Worm (Caenorhabditis elegans) whole organism, L4 larva: ENCODE data around the gene rep-1.
A peak's percentile ranks its signal among the peaks of the same experiment; 100 is the strongest.

Source experiments
- D1046.2 ChIP-seq: fragments of 200-800 bp; sonication (Bioruptor generic); IDR thresholded peaks from 2 replicates; pipeline ENCODE4 v1.3.6; 2022; ENCODE audit warnings: missing genetic modification characterization, missing compliant biosample characterization
- F10B5.3 ChIP-seq: sonication (generic microtip); optimal IDR thresholded peaks from 2 replicates; lab custom pipeline; 2016; ENCODE audit warnings: mild to moderate bottlenecking, missing genetic modification characterization, missing compliant biosample characterization
- F26F4.8 ChIP-seq: fragments of 200-800 bp; sonication (Bioruptor generic); conservative IDR thresholded peaks from 2 replicates; pipeline ENCODE4 v1.3.6; 2022; ENCODE audit warnings: missing genetic modification characterization, missing compliant biosample characterization
- F37D6.2 ChIP-seq: sonication (generic microtip); optimal IDR thresholded peaks from 2 replicates; lab custom pipeline; 2016; ENCODE audit warnings: mild to moderate bottlenecking, missing genetic modification characterization, missing compliant biosample characterization
- F44E2.7 ChIP-seq: fragments of 200-800 bp; sonication (Bioruptor generic); IDR thresholded peaks from 2 replicates; pipeline ENCODE4 v2.1.2; 2022; ENCODE audit warnings: missing genetic modification characterization, missing compliant biosample characterization
- T20F7.1 ChIP-seq: fragments of 200-800 bp; sonication (Bioruptor generic); optimal IDR thresholded peaks from 2 replicates; lab custom pipeline; 2018; ENCODE audit warnings: mild to moderate bottlenecking, missing genetic modification characterization, missing compliant biosample characterization
- T26A8.4 ChIP-seq: fragments of 200-800 bp; sonication (Bioruptor generic); IDR thresholded peaks from 2 replicates; pipeline ENCODE4 v1.3.6; 2022; ENCODE audit warnings: missing genetic modification characterization, missing compliant biosample characterization
- Y105C5A.15 ChIP-seq: fragments of 200-800 bp; sonication (Bioruptor generic); IDR thresholded peaks from 2 replicates; pipeline ENCODE4 v1.3.6; 2022; ENCODE audit warnings: missing genetic modification characterization, missing compliant biosample characterization
- Y5F2A.4 ChIP-seq: fragments of 200-800 bp; sonication (Bioruptor generic); optimal IDR thresholded peaks from 2 replicates; lab custom pipeline; 2018; ENCODE audit warnings: mild to moderate bottlenecking, missing genetic modification characterization, missing compliant biosample characterization
- ZK546.5 ChIP-seq, 2 experiments: sonication (generic microtip); optimal IDR thresholded peaks; 2 replicates each; lab custom pipeline; 2017; ENCODE audit warnings: missing biosample characterization in 2 of 2, missing genetic modification characterization in 2 of 2
- aha-1 ChIP-seq: fragments of 150-350 bp; peaks from one replicate; lab custom pipeline; 2014; ENCODE audit warnings: missing biosample characterization, missing genetic modification characterization
- aly-2 ChIP-seq: sonication (generic microtip); optimal IDR thresholded peaks from 2 replicates; lab custom pipeline; 2018; ENCODE audit warnings: missing biosample characterization, missing genetic modification characterization
- ama-1 ChIP-seq: fragments of 150-350 bp; optimal IDR thresholded peaks from 2 replicates; lab custom pipeline; 2014; ENCODE audit warnings: inconsistent platforms, mixed read lengths
- ceh-20 ChIP-seq: fragments of 200-800 bp; sonication (Bioruptor generic); IDR thresholded peaks from 2 replicates; pipeline ENCODE4 v1.3.6; 2022; ENCODE audit warnings: missing genetic modification reagents, missing genetic modification characterization, missing compliant biosample characterization
- ceh-28 ChIP-seq: fragments of 150-350 bp; optimal IDR thresholded peaks from 2 replicates; lab custom pipeline; 2014; ENCODE audit warnings: missing biosample characterization, missing genetic modification reagents, missing genetic modification characterization
- ceh-62 ChIP-seq: sonication (generic microtip); optimal IDR thresholded peaks from 2 replicates; lab custom pipeline; 2017; ENCODE audit warnings: missing biosample characterization, missing genetic modification characterization
- cey-2 ChIP-seq: sonication (generic microtip); optimal IDR thresholded peaks from 3 replicates; lab custom pipeline; 2017; ENCODE audit warnings: missing genetic modification characterization, mild to moderate bottlenecking, missing compliant biosample characterization, antibody characterized with exemption, borderline replicate concordance; ENCODE audit not compliant: insufficient read depth
- dmd-6 ChIP-seq: fragments of 200-800 bp; sonication (Bioruptor generic); IDR thresholded peaks from 2 replicates; pipeline ENCODE4 v1.3.6; 2022; ENCODE audit warnings: missing genetic modification reagents, missing genetic modification characterization, missing compliant biosample characterization
- dmd-8 ChIP-seq: fragments of 200-800 bp; sonication (Bioruptor generic); IDR thresholded peaks from 2 replicates; pipeline ENCODE4 v1.3.6; 2022; ENCODE audit warnings: missing genetic modification characterization, missing compliant biosample characterization
- egl-27 ChIP-seq: sonication (generic microtip); optimal IDR thresholded peaks from 3 replicates; lab custom pipeline; 2017; ENCODE audit warnings: missing biosample characterization, missing genetic modification reagents, missing genetic modification characterization
- egl-43 ChIP-seq: fragments of 200-800 bp; sonication (Bioruptor generic); IDR thresholded peaks from 2 replicates; pipeline ENCODE4 v1.3.6; 2022; ENCODE audit warnings: missing genetic modification reagents, missing genetic modification characterization, missing compliant biosample characterization
- fos-1 ChIP-seq: fragments of 150-350 bp; optimal IDR thresholded peaks from 2 replicates; lab custom pipeline; 2014; ENCODE audit warnings: missing biosample characterization, missing genetic modification characterization
- gei-8 ChIP-seq: fragments of 200-800 bp; sonication (Bioruptor generic); optimal IDR thresholded peaks from 2 replicates; lab custom pipeline; 2018; ENCODE audit warnings: mild to moderate bottlenecking, missing genetic modification characterization, missing compliant biosample characterization
- jun-1 ChIP-seq: fragments of 150-350 bp; optimal IDR thresholded peaks from 2 replicates; lab custom pipeline; 2014; ENCODE audit warnings: missing biosample characterization, missing genetic modification reagents, missing genetic modification characterization
- lin-1 ChIP-seq: fragments of 200-800 bp; sonication (Bioruptor generic); IDR thresholded peaks from 2 replicates; pipeline ENCODE4 v1.3.6; 2022; ENCODE audit warnings: missing genetic modification reagents, missing genetic modification characterization, missing compliant biosample characterization
- lin-13 ChIP-seq: fragments of 150-350 bp; optimal IDR thresholded peaks from 2 replicates; lab custom pipeline; 2014; ENCODE audit warnings: missing biosample characterization, missing genetic modification reagents, missing genetic modification characterization
- lin-15B ChIP-seq: fragments of 150-350 bp; sonication (generic microtip); optimal IDR thresholded peaks from 3 replicates; lab custom pipeline; 2014; ENCODE audit warnings: missing biosample characterization, missing genetic modification characterization
- lin-38 ChIP-seq: fragments of 200-800 bp; sonication (Bioruptor generic); IDR thresholded peaks from 2 replicates; pipeline ENCODE4 v1.3.6; 2022; ENCODE audit warnings: missing genetic modification reagents, missing genetic modification characterization, missing compliant biosample characterization
- lir-3 ChIP-seq: sonication (generic microtip); optimal IDR thresholded peaks from 2 replicates; lab custom pipeline; 2016; ENCODE audit warnings: mild to moderate bottlenecking, missing genetic modification characterization, missing compliant biosample characterization
- mdl-1 ChIP-seq, 2 experiments: fragments of 150-350 bp in 1 of 2; sonication (generic microtip) in 1 of 2; optimal IDR thresholded peaks; 2 replicates each; lab custom pipeline; 2014 to 2017; ENCODE audit warnings: missing biosample characterization in 2 of 2, missing genetic modification characterization in 2 of 2
- mxl-3 ChIP-seq: fragments of 200-800 bp; sonication (Bioruptor generic); optimal IDR thresholded peaks from 2 replicates; lab custom pipeline; 2018; ENCODE audit warnings: mild to moderate bottlenecking, missing genetic modification characterization, missing compliant biosample characterization
- nhr-10 ChIP-seq: fragments of 150-350 bp; optimal IDR thresholded peaks from 2 replicates; lab custom pipeline; 2014; ENCODE audit warnings: missing biosample characterization, missing genetic modification characterization
- nhr-102 ChIP-seq: sonication (generic microtip); optimal IDR thresholded peaks from 2 replicates; lab custom pipeline; 2016; ENCODE audit warnings: mild to moderate bottlenecking, missing genetic modification characterization, moderate library complexity, missing compliant biosample characterization
- nhr-237 ChIP-seq: sonication (generic microtip); optimal IDR thresholded peaks from 2 replicates; lab custom pipeline; 2017; ENCODE audit warnings: missing biosample characterization, missing genetic modification characterization
- nhr-25 ChIP-seq: sonication (generic microtip); optimal IDR thresholded peaks from 2 replicates; lab custom pipeline; 2017; ENCODE audit warnings: missing genetic modification characterization, mild to moderate bottlenecking, missing compliant biosample characterization, antibody characterized with exemption, moderate library complexity, borderline replicate concordance; ENCODE audit not compliant: insufficient read depth
- nhr-28 ChIP-seq: fragments of 150-350 bp; optimal IDR thresholded peaks from 2 replicates; lab custom pipeline; 2014; ENCODE audit warnings: missing biosample characterization, missing genetic modification characterization
- nhr-41 ChIP-seq: fragments of 200-800 bp; sonication (Bioruptor generic); IDR thresholded peaks from 2 replicates; pipeline ENCODE4 v1.3.6; 2022; ENCODE audit warnings: missing genetic modification reagents, missing genetic modification characterization, missing compliant biosample characterization
- nhr-76 ChIP-seq: fragments of 150-350 bp; optimal IDR thresholded peaks from 2 replicates; lab custom pipeline; 2014; ENCODE audit warnings: missing biosample characterization, missing genetic modification characterization
- nhr-77 ChIP-seq: fragments of 150-350 bp; optimal IDR thresholded peaks from 2 replicates; lab custom pipeline; 2014; ENCODE audit warnings: missing biosample characterization, missing genetic modification characterization
- php-3 ChIP-seq: fragments of 200-800 bp; sonication (Bioruptor generic); IDR thresholded peaks from 2 replicates; pipeline ENCODE4 v1.3.6; 2022; ENCODE audit warnings: missing genetic modification reagents, missing genetic modification characterization, missing compliant biosample characterization
- pqm-1 ChIP-seq: sonication (generic microtip); optimal IDR thresholded peaks from 2 replicates; lab custom pipeline; 2017; ENCODE audit warnings: missing biosample characterization, missing genetic modification characterization
- sdz-12 ChIP-seq: fragments of 200-800 bp; sonication (Bioruptor generic); optimal IDR thresholded peaks from 2 replicates; lab custom pipeline; 2018; ENCODE audit warnings: mild to moderate bottlenecking, missing genetic modification characterization, missing compliant biosample characterization
- skn-1 ChIP-seq: fragments of 150-350 bp; optimal IDR thresholded peaks from 2 replicates; lab custom pipeline; 2014; ENCODE audit warnings: missing biosample characterization, missing genetic modification characterization
- snpc-1.2 ChIP-seq: fragments of 200-800 bp; sonication (Bioruptor generic); IDR thresholded peaks from 2 replicates; pipeline ENCODE4 v1.3.6; 2022; ENCODE audit warnings: missing genetic modification reagents, missing genetic modification characterization, missing compliant biosample characterization
- snpc-4 ChIP-seq: fragments of 150-350 bp; optimal IDR thresholded peaks from 2 replicates; lab custom pipeline; 2014; ENCODE audit warnings: missing biosample characterization, missing genetic modification characterization
- spr-1 ChIP-seq: sonication (generic microtip); optimal IDR thresholded peaks from 2 replicates; lab custom pipeline; 2016; ENCODE audit warnings: mild to moderate bottlenecking, missing genetic modification characterization, missing compliant biosample characterization
- unc-39 ChIP-seq: sonication (generic microtip); optimal IDR thresholded peaks from 2 replicates; lab custom pipeline; 2017; ENCODE audit warnings: missing biosample characterization, missing genetic modification characterization
- unc-62 ChIP-seq, 3 experiments: fragments of 150-350 bp in 1 of 3; sonication (generic microtip); optimal IDR thresholded peaks in 2 of 3; peaks in 1 of 3; 1 replicate in 1 of 3; 2 replicates in 2 of 3; lab custom pipeline; 2014 to 2017; ENCODE audit warnings: missing biosample characterization in 3 of 3, missing genetic modification characterization in 3 of 3, missing genetic modification reagents in 3 of 3, missing genotype in 1 of 3
- zag-1 ChIP-seq: fragments of 150-350 bp; optimal IDR thresholded peaks from 2 replicates; lab custom pipeline; 2014; ENCODE audit warnings: missing biosample characterization, missing genetic modification characterization
- zip-11 ChIP-seq: fragments of 200-800 bp; sonication (Bioruptor generic); IDR thresholded peaks from 2 replicates; pipeline ENCODE4 v1.3.6; 2022; ENCODE audit warnings: missing genetic modification characterization, missing compliant biosample characterization
- zip-2 ChIP-seq: fragments of 150-350 bp; optimal IDR thresholded peaks from 2 replicates; lab custom pipeline; 2014; ENCODE audit warnings: missing biosample characterization, missing genetic modification characterization
- ztf-7 ChIP-seq: fragments of 150-350 bp; optimal IDR thresholded peaks from 2 replicates; lab custom pipeline; 2014; ENCODE audit warnings: missing biosample characterization, missing genetic modification characterization

The rep-1 gene

ce11 chrIII:1600670-1601194 lies 30.6 kb downstream of the rep-1 start, which contains the start of gene sms-3 (continued):
- no peak for TF ChIP-seq mdl-1 (tag; optimal IDR thresholded peaks at IDR 0.05; lab: Kevin White, UChicago)
- TF ChIP-seq spr-1 (tag; lab: Kevin White, UChicago): peak; percentile 29
- TF ChIP-seq mxl-3: no peak
- TF ChIP-seq F37D6.2 (tag; lab: Kevin White, UChicago): no peak
- no peak for TF ChIP-seq egl-27 (tag; lab: Kevin White, UChicago)
- peak; percentile 79; the same call in 1 of the 2 replicates for TF ChIP-seq Y105C5A.15
- TF ChIP-seq lin-13 (GFP tag; lab: Kevin White, UChicago): peak; percentile 82
- no peak for TF ChIP-seq unc-39 (tag; lab: Kevin White, UChicago)
- no peak for TF ChIP-seq ceh-62 (tag; lab: Kevin White, UChicago)
- peak; percentile 83 for TF ChIP-seq egl-43 (GFP tag; lab: Robert Waterston, UW)
- TF ChIP-seq F10B5.3 (tag; lab: Kevin White, UChicago): no peak
- no peak for TF ChIP-seq snpc-4 (tag; lab: Kevin White, UChicago)
- no peak for TF ChIP-seq Y5F2A.4 (GFP tag; lab: Kevin White, UChicago)
- TF ChIP-seq T20F7.1 (GFP tag; lab: Kevin White, UChicago): peak; percentile 9
- TF ChIP-seq nhr-77 (tag; lab: Kevin White, UChicago): no peak
- peak; percentile 63 for TF ChIP-seq snpc-1.2 (GFP tag; lab: Robert Waterston, UW)
- peak; percentile 41 for TF ChIP-seq dmd-6
- TF ChIP-seq F44E2.7 (GFP tag; lab: Robert Waterston, UW): peak; percentile 87; the same call in 1 of the 2 replicates
- TF ChIP-seq lin-1 (GFP tag; lab: Robert Waterston, UW): no peak
- 0 out of 2 replicates have a peak, but pooled peaks have one; percentile 17 for TF ChIP-seq T26A8.4 (GFP tag; lab: Robert Waterston, UW)
- no peak for TF ChIP-seq cey-2 (tag; lab: Kevin White, UChicago)
- TF ChIP-seq zip-2 (tag; lab: Kevin White, UChicago): no peak
- TF ChIP-seq aha-1 (tag; lab: Kevin White, UChicago): peak; percentile 42
- TF ChIP-seq aly-2: no peak
- TF ChIP-seq nhr-76 (tag; lab: Kevin White, UChicago): no peak
- TF ChIP-seq jun-1: no peak
- TF ChIP-seq ama-1 (lab: Kevin White, UChicago): no peak
- peak; percentile 66; the same call in 1 of the 2 replicates for TF ChIP-seq nhr-41 (GFP tag; lab: Robert Waterston, UW)
- no peak for TF ChIP-seq nhr-102 (tag; lab: Kevin White, UChicago)
- TF ChIP-seq gei-8 (GFP tag; lab: Kevin White, UChicago): no peak
- no peak for TF ChIP-seq skn-1
- TF ChIP-seq nhr-28 (tag; lab: Kevin White, UChicago): no peak
- 0 out of 2 replicates have a peak, but pooled peaks have one; percentile 23 for TF ChIP-seq ceh-20 (GFP tag; lab: Robert Waterston, UW)
- no peak for TF ChIP-seq nhr-10 (tag; lab: Kevin White, UChicago)
- peak; percentile 75 for TF ChIP-seq lin-38 (GFP tag; lab: Robert Waterston, UW)
- TF ChIP-seq lin-15B: no peak
- no peak for TF ChIP-seq D1046.2 (GFP tag; lab: Robert Waterston, UW)
- no peak for TF ChIP-seq php-3 (GFP tag; lab: Robert Waterston, UW)
- TF ChIP-seq ZK546.5 (tag; optimal IDR thresholded peaks at IDR 0.05; lab: Kevin White, UChicago): no peak
- no peak for TF ChIP-seq nhr-25 (tag; lab: Kevin White, UChicago)
- peak; percentile 84; the same call in 1 of the 2 replicates for TF ChIP-seq F26F4.8 (GFP tag; lab: Robert Waterston, UW)
- no peak for TF ChIP-seq sdz-12
- no peak for TF ChIP-seq fos-1 (tag; lab: Kevin White, UChicago)
- TF ChIP-seq unc-62 (GFP tag; optimal IDR thresholded peaks at IDR 0.05 in 1 of 2; lab: Kevin White, UChicago): no peak
- no peak for TF ChIP-seq unc-62 (tag; optimal IDR thresholded peaks at IDR 0.05; lab: Kevin White, UChicago)
- TF ChIP-seq pqm-1 (tag; lab: Kevin White, UChicago): no peak
- peak; percentile 68 for TF ChIP-seq lir-3 (tag; lab: Kevin White, UChicago)
- no peak for TF ChIP-seq zag-1 (tag; lab: Kevin White, UChicago)
- TF ChIP-seq dmd-8 (GFP tag; lab: Robert Waterston, UW): peak; percentile 73
- no peak for TF ChIP-seq ztf-7 (tag; lab: Kevin White, UChicago)
- no peak for TF ChIP-seq nhr-237 (tag; lab: Kevin White, UChicago)
- no peak for TF ChIP-seq zip-11 (GFP tag; lab: Robert Waterston, UW)
- no peak for TF ChIP-seq ceh-28 (tag; lab: Kevin White, UChicago)
